Fruit fly (Drosophila melanogaster): ENCODE measurements around the gene CG46394.

DNA sequence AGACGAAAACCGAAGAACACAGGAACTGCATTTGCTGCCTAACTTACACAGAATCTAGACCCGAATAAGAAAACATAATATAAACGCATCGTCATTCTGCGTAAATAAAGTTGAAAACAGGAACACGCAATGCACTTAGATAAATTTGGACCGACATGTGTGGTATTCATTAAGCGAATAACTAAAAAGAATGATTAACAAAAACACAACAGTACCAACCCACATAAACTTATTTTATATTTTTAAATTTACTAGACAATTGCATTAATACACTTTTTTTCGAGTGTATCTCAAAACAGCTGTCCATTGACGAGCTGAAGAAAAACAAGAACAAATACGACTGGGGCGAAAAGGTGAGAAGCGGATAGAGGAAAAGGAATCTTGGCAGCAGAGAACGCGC is 45.8 kb upstream of the CG46394 start:
- no peak for TF ChIP-seq dl (GFP tag; optimal IDR thresholded peaks at IDR 0.05; ENCODE audit: insufficient read depth in 1 of 2, partially characterized antibody in 2 of 2)
- TF ChIP-seq Hr83 (GFP tag; optimal IDR thresholded peaks at IDR 0.05; ENCODE audit: poor library complexity, severe bottlenecking) = no peak
- TF ChIP-seq jim (GFP tag; optimal IDR thresholded peaks at IDR 0.05) = no peak
- no peak for TF ChIP-seq CG9705 (GFP tag; optimal IDR thresholded peaks at IDR 0.05)

All from whole organism, wandering third instar larva.